Fruit fly (Drosophila melanogaster): ENCODE measurements around the gene CG13083.
A peak's percentile ranks its signal among the peaks of the same experiment; 100 is the strongest.

Gene CG13083

dm6 chr2L:19487190-19487589, at the start of gene CG13083:
Gene CG13083 (plus strand): TSS chr2L:19487490.
- no peak for TF ChIP-seq CG8632 (GFP tag; optimal IDR thresholded peaks at IDR 0.05)
- TF ChIP-seq Sox14 (GFP tag; optimal IDR thresholded peaks at IDR 0.05), result no peak
- no peak for TF ChIP-seq CG32006 (GFP tag; optimal IDR thresholded peaks at IDR 0.05)

dm6 chr2L:19438685-19439597, 48.3 kb upstream of the CG13083 start:
- TF ChIP-seq Eip93F (GFP tag; optimal IDR thresholded peaks at IDR 0.05) (no peak), CG6792 (GFP tag; optimal IDR thresholded peaks at IDR 0.05) (no peak), pdm3 (GFP tag; optimal IDR thresholded peaks at IDR 0.05) (peak; percentile 10), OdsH (GFP tag; optimal IDR thresholded peaks at IDR 0.05) (no peak), achi (GFP tag; optimal IDR thresholded peaks at IDR 0.05) (peak; percentile 23), CG15336 (GFP tag; IDR thresholded peaks at IDR 0.05) (peak; percentile 30; the same call in 1 of the 2 replicates), fd85E (GFP tag; optimal IDR thresholded peaks at IDR 0.05) (no peak), Eip78C (GFP tag) (peak; percentile 76), eg (GFP tag; IDR thresholded peaks at IDR 0.05) (peak; percentile 39; the same call in 1 of the 3 replicates), CG16779 (tag; optimal IDR thresholded peaks at IDR 0.05) (no peak), Sox15 (GFP tag; optimal IDR thresholded peaks at IDR 0.05) (no peak), acj6 (GFP tag; optimal IDR thresholded peaks at IDR 0.05) (no peak), cyc (GFP tag; optimal IDR thresholded peaks at IDR 0.05) (no peak), CG6854 (GFP tag; optimal IDR thresholded peaks at IDR 0.05) (peak; percentile 33), CG4318 (GFP tag; optimal IDR thresholded peaks at IDR 0.05) (no peak), vri (GFP tag; optimal IDR thresholded peaks at IDR 0.05) (no peak), CG9139 (GFP tag; optimal IDR thresholded peaks at IDR 0.05) (no peak), Smox (GFP tag; optimal IDR thresholded peaks at IDR 0.05) (no peak), CG6163 (GFP tag; IDR thresholded peaks at IDR 0.05) (peak; percentile 36; the same call in 1 of the 3 replicates), CG32006 (GFP tag; optimal IDR thresholded peaks at IDR 0.05) (peak; percentile 10), Ets96B (tag; optimal IDR thresholded peaks at IDR 0.05) (peak; percentile 43), CG3919 (GFP tag; optimal IDR thresholded peaks at IDR 0.05) (no peak), fkh (GFP tag; optimal IDR thresholded peaks at IDR 0.05) (no peak), CG11762 (GFP tag; optimal IDR thresholded peaks at IDR 0.05; ENCODE audit: insufficient read depth) (no peak), CG31627 (GFP tag; optimal IDR thresholded peaks at IDR 0.05) (no peak), Eip75B (GFP tag; optimal IDR thresholded peaks at IDR 0.05) (peak; percentile 13), dsx (GFP tag; optimal IDR thresholded peaks at IDR 0.05; ENCODE audit: poor library complexity, severe bottlenecking) (peak; percentile 38), CG6808 (GFP tag; optimal IDR thresholded peaks at IDR 0.05) (peak; percentile 99), lz (GFP tag; optimal IDR thresholded peaks at IDR 0.05) (no peak), topi (GFP tag; optimal IDR thresholded peaks at IDR 0.05) (no peak), Hr38 (GFP tag; optimal IDR thresholded peaks at IDR 0.05) (no peak), Blimp-1 (GFP tag; optimal IDR thresholded peaks at IDR 0.05) (peak; percentile 50), spab (GFP tag; optimal IDR thresholded peaks at IDR 0.05) (no peak), CG10631 (GFP tag; optimal IDR thresholded peaks at IDR 0.05) (no peak), Hr4 (GFP tag; optimal IDR thresholded peaks at IDR 0.05) (peak; percentile 18), Sox102F (GFP tag; optimal IDR thresholded peaks at IDR 0.05) (no peak), salr (GFP tag; optimal IDR thresholded peaks at IDR 0.05) (no peak), ss (GFP tag; optimal IDR thresholded peaks at IDR 0.05) (peak; percentile 7 to 37), Ets21C (GFP tag; optimal IDR thresholded peaks at IDR 0.05) (no peak), Sox14 (GFP tag; optimal IDR thresholded peaks at IDR 0.05) (no peak), Lpt (GFP tag; optimal IDR thresholded peaks at IDR 0.05) (peak; percentile 18), CG1621 (tag; optimal IDR thresholded peaks at IDR 0.05) (no peak), CG7368 (GFP tag; optimal IDR thresholded peaks at IDR 0.05) (no peak), CG8119 (GFP tag; IDR thresholded peaks at IDR 0.05) (peak; percentile 57; the same call in 2 of the 3 replicates), net (GFP tag; optimal IDR thresholded peaks at IDR 0.05) (no peak), CG34406 (GFP tag; optimal IDR thresholded peaks at IDR 0.05) (no peak), CG6276 (GFP tag; optimal IDR thresholded peaks at IDR 0.05) (no peak)
